Worm (Caenorhabditis elegans) whole organism, L2 larva: ENCODE measurements around the gene wdr-60.

Experiments
- C34F6.9 ChIP-seq: fragments of 150-350 bp; optimal IDR thresholded peaks from 2 replicates; lab custom pipeline; 2014; ENCODE audit warnings: missing biosample characterization, missing genetic modification characterization
- F13H6.1 ChIP-seq: sonication (generic microtip); optimal IDR thresholded peaks from 2 replicates; lab custom pipeline; 2016; ENCODE audit warnings: missing genetic modification characterization, missing compliant biosample characterization
- R02D3.7 ChIP-seq: fragments of 150-350 bp; optimal IDR thresholded peaks from 2 replicates; lab custom pipeline; 2014; ENCODE audit warnings: missing biosample characterization, missing genetic modification characterization
- Y55F3AM.14 ChIP-seq: fragments of 200-800 bp; sonication (Bioruptor generic); optimal IDR thresholded peaks from 2 replicates; lab custom pipeline; 2018; ENCODE audit warnings: mild to moderate bottlenecking, missing genetic modification characterization, missing compliant biosample characterization
- ZK546.5 ChIP-seq: sonication (generic microtip); optimal IDR thresholded peaks from 2 replicates; lab custom pipeline; 2017; ENCODE audit warnings: missing biosample characterization, missing genetic modification characterization
- alr-1 ChIP-seq: fragments of 150-350 bp; optimal IDR thresholded peaks from 2 replicates; lab custom pipeline; 2014; ENCODE audit warnings: missing biosample characterization, missing genetic modification characterization
- aly-2 ChIP-seq: fragments of 150-350 bp; optimal IDR thresholded peaks from 2 replicates; lab custom pipeline; 2014; ENCODE audit warnings: missing biosample characterization, missing genetic modification characterization
- ama-1 ChIP-seq: fragments of 150-350 bp; optimal IDR thresholded peaks from 2 replicates; lab custom pipeline; 2018; ENCODE audit warnings: inconsistent platforms
- blmp-1 ChIP-seq: sonication (generic microtip); optimal IDR thresholded peaks from 2 replicates; lab custom pipeline; 2017; ENCODE audit warnings: missing genetic modification characterization, mild to moderate bottlenecking, missing compliant biosample characterization, antibody characterized with exemption, moderate library complexity; ENCODE audit not compliant: insufficient read depth
- ceh-16 ChIP-seq: fragments of 150-350 bp; optimal IDR thresholded peaks from 2 replicates; lab custom pipeline; 2014; ENCODE audit warnings: missing biosample characterization, missing genetic modification characterization
- ceh-82 ChIP-seq: fragments of 150-350 bp; optimal IDR thresholded peaks from 2 replicates; lab custom pipeline; 2014; ENCODE audit warnings: missing biosample characterization, missing genetic modification characterization
- crh-2 ChIP-seq: sonication (generic microtip); optimal IDR thresholded peaks from 2 replicates; lab custom pipeline; 2017; ENCODE audit warnings: missing biosample characterization, missing genetic modification characterization
- dmd-4 ChIP-seq: sonication (generic microtip); optimal IDR thresholded peaks from 2 replicates; lab custom pipeline; 2017; ENCODE audit warnings: missing biosample characterization, missing genetic modification characterization
- egl-27 ChIP-seq: sonication (generic microtip); optimal IDR thresholded peaks from 3 replicates; lab custom pipeline; 2017; ENCODE audit warnings: missing biosample characterization, missing genetic modification reagents, missing genetic modification characterization
- elt-1 ChIP-seq: fragments of 150-350 bp; optimal IDR thresholded peaks from 2 replicates; lab custom pipeline; 2014; ENCODE audit warnings: missing biosample characterization, missing genetic modification characterization
- elt-3 ChIP-seq: sonication (generic microtip); optimal IDR thresholded peaks from 2 replicates; lab custom pipeline; 2017; ENCODE audit warnings: missing biosample characterization, missing genetic modification characterization
- fos-1 ChIP-seq: fragments of 150-350 bp; optimal IDR thresholded peaks from 2 replicates; lab custom pipeline; 2014; ENCODE audit warnings: missing biosample characterization, missing genetic modification characterization
- gmeb-1 ChIP-seq: fragments of 150-350 bp; optimal IDR thresholded peaks from 2 replicates; lab custom pipeline; 2014; ENCODE audit warnings: missing biosample characterization, missing genetic modification characterization
- lin-11 ChIP-seq: fragments of 150-350 bp; sonication (generic microtip); optimal IDR thresholded peaks from 2 replicates; lab custom pipeline; 2014; ENCODE audit warnings: missing biosample characterization, missing genetic modification characterization, inconsistent platforms, mixed read lengths
- lin-13 ChIP-seq: fragments of 150-350 bp; optimal IDR thresholded peaks from 2 replicates; lab custom pipeline; 2014; ENCODE audit warnings: missing biosample characterization, missing genetic modification reagents, missing genetic modification characterization
- lin-39 ChIP-seq: fragments of 150-350 bp; optimal IDR thresholded peaks from 2 replicates; lab custom pipeline; 2014; ENCODE audit warnings: missing biosample characterization, missing genetic modification reagents, missing genetic modification characterization
- lsy-2 ChIP-seq, 2 experiments: fragments of 150-350 bp in 1 of 2; sonication (generic microtip) in 1 of 2; optimal IDR thresholded peaks; 2 replicates each; lab custom pipeline; 2014 to 2017; ENCODE audit warnings: missing biosample characterization in 2 of 2, missing genetic modification characterization in 2 of 2
- mab-5 ChIP-seq: fragments of 150-350 bp; optimal IDR thresholded peaks from 2 replicates; lab custom pipeline; 2014; ENCODE audit warnings: missing biosample characterization, missing genetic modification characterization
- mbf-1 ChIP-seq: sonication (generic microtip); optimal IDR thresholded peaks from 2 replicates; lab custom pipeline; 2017; ENCODE audit warnings: missing biosample characterization, missing genetic modification characterization
- mdl-1 ChIP-seq, 2 experiments: fragments of 150-350 bp in 1 of 2; sonication (generic microtip) in 1 of 2; optimal IDR thresholded peaks; 2 replicates each; lab custom pipeline; 2017; ENCODE audit warnings: missing biosample characterization in 2 of 2, missing genetic modification characterization in 2 of 2
- nhr-12 ChIP-seq: fragments of 150-350 bp; optimal IDR thresholded peaks from 2 replicates; lab custom pipeline; 2014; ENCODE audit warnings: missing biosample characterization, missing genetic modification characterization
- nhr-21 ChIP-seq: fragments of 150-350 bp; optimal IDR thresholded peaks from 2 replicates; lab custom pipeline; 2014; ENCODE audit warnings: missing biosample characterization, missing genetic modification characterization
- nhr-23 ChIP-seq: fragments of 150-350 bp; optimal IDR thresholded peaks from 2 replicates; lab custom pipeline; 2014; ENCODE audit warnings: missing biosample characterization, missing genetic modification reagents, missing genetic modification characterization
- nhr-25 ChIP-seq: fragments of 150-350 bp; sonication (generic microtip); optimal IDR thresholded peaks from 3 replicates; lab custom pipeline; 2014; ENCODE audit warnings: missing biosample characterization, missing genetic modification characterization
- nhr-6 ChIP-seq: fragments of 150-350 bp; optimal IDR thresholded peaks from 2 replicates; lab custom pipeline; 2014; ENCODE audit warnings: missing biosample characterization, missing genetic modification characterization
- peb-1 ChIP-seq: fragments of 150-350 bp; optimal IDR thresholded peaks from 2 replicates; lab custom pipeline; 2014; ENCODE audit warnings: missing biosample characterization, missing genetic modification characterization
- sem-4 ChIP-seq: fragments of 150-350 bp; optimal IDR thresholded peaks from 2 replicates; lab custom pipeline; 2014; ENCODE audit warnings: missing biosample characterization, missing genetic modification reagents, missing genetic modification characterization
- skn-1 ChIP-seq: sonication (generic microtip); optimal IDR thresholded peaks from 2 replicates; lab custom pipeline; 2017; ENCODE audit warnings: missing biosample characterization, missing genetic modification characterization
- sma-3 ChIP-seq: sonication (generic microtip); optimal IDR thresholded peaks from 2 replicates; lab custom pipeline; 2016; ENCODE audit warnings: missing genetic modification reagents, missing genetic modification characterization, missing compliant biosample characterization
- sma-9 ChIP-seq, 2 experiments: fragments of 150-350 bp in 1 of 2; sonication (generic microtip) in 1 of 2; optimal IDR thresholded peaks; 2 replicates each; lab custom pipeline; 2014 to 2016; ENCODE audit warnings: missing genetic modification characterization in 2 of 2, mild to moderate bottlenecking in 1 of 2, missing biosample characterization in 1 of 2, missing compliant biosample characterization in 1 of 2, missing genetic modification reagents in 1 of 2, moderate library complexity in 1 of 2
- unc-55 ChIP-seq: fragments of 150-350 bp; sonication (generic microtip); optimal IDR thresholded peaks from 3 replicates; lab custom pipeline; 2014; ENCODE audit warnings: missing biosample characterization, missing genetic modification reagents, missing genetic modification characterization
- unc-62 ChIP-seq: fragments of 150-350 bp; optimal IDR thresholded peaks from 2 replicates; lab custom pipeline; 2014; ENCODE audit warnings: missing biosample characterization, missing genetic modification reagents, missing genetic modification characterization
- ztf-1 ChIP-seq: fragments of 200-800 bp; sonication (Bioruptor generic); conservative IDR thresholded peaks from 2 replicates; pipeline ENCODE4 v1.3.6; 2022; ENCODE audit warnings: missing genetic modification characterization, missing compliant biosample characterization
- ztf-4 ChIP-seq: fragments of 150-350 bp; optimal IDR thresholded peaks from 2 replicates; lab custom pipeline; 2014; ENCODE audit warnings: missing biosample characterization, missing genetic modification characterization

The wdr-60 gene

ce11 chrIII:5024393-5024964 lies 37.5 kb downstream of the wdr-60 start, which contains the start of gene pcf-11 (continued):
- TF ChIP-seq Y55F3AM.14 (GFP tag; lab: Kevin White, UChicago) (no peak), ceh-16 (no peak), ama-1 (lab: Kevin White, UChicago) (peak; percentile 83), ZK546.5 (tag; lab: Kevin White, UChicago) (no peak), egl-27 (tag; lab: Kevin White, UChicago) (no peak), ceh-82 (tag; lab: Kevin White, UChicago) (no peak), F13H6.1 (peak; percentile 48), lsy-2 (tag; optimal IDR thresholded peaks at IDR 0.05; lab: Kevin White, UChicago) (peak; percentile 43 to 63), peb-1 (tag; lab: Kevin White, UChicago) (no peak), lin-39 (tag; lab: Kevin White, UChicago) (no peak), ztf-4 (tag; lab: Kevin White, UChicago) (no peak), elt-1 (tag; lab: Kevin White, UChicago) (no peak), sma-9 (GFP tag; optimal IDR thresholded peaks at IDR 0.05; lab: Kevin White, UChicago) (peak; percentile 20), sma-9 (tag; optimal IDR thresholded peaks at IDR 0.05; lab: Kevin White, UChicago) (no peak), skn-1 (no peak), mab-5 (peak; percentile 31), lin-11 (tag; lab: Kevin White, UChicago) (peak; percentile 75), nhr-23 (tag; lab: Kevin White, UChicago) (no peak), sem-4 (tag; lab: Kevin White, UChicago) (peak; percentile 68), nhr-21 (tag; lab: Kevin White, UChicago) (no peak), R02D3.7 (tag; lab: Kevin White, UChicago) (no peak), mbf-1 (tag; lab: Kevin White, UChicago) (no peak), dmd-4 (tag; lab: Kevin White, UChicago) (no peak)

DNA sequence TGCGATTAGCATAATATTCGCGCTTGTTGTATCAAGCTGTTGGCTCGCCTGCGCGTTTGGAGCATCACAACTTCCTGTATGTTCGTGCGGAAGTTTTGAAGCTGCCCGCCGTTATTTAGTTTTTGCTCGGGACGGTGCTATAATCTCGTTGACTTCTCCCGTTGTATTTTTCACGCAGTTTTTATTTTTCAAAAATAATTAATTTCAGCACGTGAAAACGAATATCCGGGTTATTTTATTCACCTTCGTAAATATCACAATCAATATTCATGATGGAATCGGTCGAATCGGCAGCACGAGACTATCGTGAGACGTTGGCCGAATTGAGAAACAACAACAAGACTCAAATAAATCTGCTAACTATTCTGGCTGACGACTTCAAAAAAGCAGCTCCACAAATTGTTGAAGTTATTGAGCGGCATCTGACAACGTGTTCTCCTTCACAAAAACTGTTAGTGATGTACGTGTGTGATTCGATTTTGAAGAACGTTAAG lies 38.2 kb downstream of the wdr-60 start:
- peak in 1 of 2 experiments; percentile 60 for TF ChIP-seq lsy-2 (tag; optimal IDR thresholded peaks at IDR 0.05; lab: Kevin White, UChicago)
- no peak for TF ChIP-seq alr-1 (tag; lab: Kevin White, UChicago)
- TF ChIP-seq mbf-1 (tag; lab: Kevin White, UChicago), result no peak
- peak; percentile 79 for TF ChIP-seq ztf-4 (tag; lab: Kevin White, UChicago)
- peak; percentile 28 for TF ChIP-seq gmeb-1 (tag; lab: Kevin White, UChicago)
- no peak for TF ChIP-seq elt-3 (tag; lab: Kevin White, UChicago)
- TF ChIP-seq crh-2, result peak; percentile 26
- no peak for TF ChIP-seq skn-1
- TF ChIP-seq ama-1 (lab: Kevin White, UChicago), result peak; percentile 83
- TF ChIP-seq egl-27 (tag; lab: Kevin White, UChicago), result no peak
- TF ChIP-seq lin-13 (GFP tag; lab: Kevin White, UChicago), result peak; percentile 19
- TF ChIP-seq C34F6.9 (tag; lab: Kevin White, UChicago), result peak; percentile 25
- TF ChIP-seq Y55F3AM.14 (GFP tag; lab: Kevin White, UChicago), result peak; percentile 7
- TF ChIP-seq ztf-1 (GFP tag; lab: Robert Waterston, UW), result peak; percentile 93
- peak; percentile 7 for TF ChIP-seq F13H6.1
- peak; percentile 47 for TF ChIP-seq sem-4 (tag; lab: Kevin White, UChicago)
- peak; percentile 44 for TF ChIP-seq sma-3 (GFP tag; lab: Kevin White, UChicago)
- peak; percentile 2 for TF ChIP-seq nhr-21 (tag; lab: Kevin White, UChicago)
- TF ChIP-seq unc-55, result no peak

DNA sequence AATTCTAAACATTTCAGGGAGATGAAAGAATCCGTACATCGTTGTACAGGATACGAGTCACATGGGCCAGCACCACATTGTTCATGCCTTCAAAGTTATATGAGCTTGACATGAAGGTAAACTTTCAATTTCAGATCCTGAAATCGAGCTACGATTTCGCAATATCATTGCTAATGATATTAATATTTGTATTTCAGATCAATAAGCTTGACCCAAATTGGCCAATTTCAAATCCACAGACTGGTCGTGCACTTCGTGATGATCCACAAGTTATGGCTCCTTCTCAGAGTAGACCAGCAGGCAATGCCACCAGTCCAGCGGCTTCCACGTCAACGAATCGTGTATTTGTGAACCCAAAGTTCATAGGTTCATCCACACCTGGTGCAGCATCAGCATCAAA lies 39.4 kb downstream of the wdr-60 start:
- TF ChIP-seq C34F6.9 (tag; lab: Kevin White, UChicago), result no peak
- no peak for TF ChIP-seq lsy-2 (tag; optimal IDR thresholded peaks at IDR 0.05; lab: Kevin White, UChicago)
- TF ChIP-seq ztf-1 (GFP tag; lab: Robert Waterston, UW), result no peak
- TF ChIP-seq unc-62 (GFP tag; lab: Kevin White, UChicago), result no peak
- TF ChIP-seq lin-39 (tag; lab: Kevin White, UChicago), result no peak
- TF ChIP-seq fos-1 (tag; lab: Kevin White, UChicago), result no peak
- no peak for TF ChIP-seq blmp-1 (tag; lab: Kevin White, UChicago)
- TF ChIP-seq sem-4 (tag; lab: Kevin White, UChicago), result no peak

ce11 chrIII:5027219-5027618 lies 40.2 kb downstream of the wdr-60 start:
- no peak for TF ChIP-seq ZK546.5 (tag; lab: Kevin White, UChicago)
- TF ChIP-seq mdl-1 (tag; optimal IDR thresholded peaks at IDR 0.05; lab: Kevin White, UChicago), result no peak
- no peak for TF ChIP-seq nhr-6 (tag; lab: Kevin White, UChicago)
- no peak for TF ChIP-seq nhr-12 (tag; lab: Kevin White, UChicago)
- TF ChIP-seq fos-1 (tag; lab: Kevin White, UChicago), result no peak
- TF ChIP-seq lin-39 (tag; lab: Kevin White, UChicago), result no peak
- TF ChIP-seq aly-2 (tag; lab: Kevin White, UChicago), result no peak
- TF ChIP-seq nhr-25 (tag; lab: Kevin White, UChicago), result peak; percentile 14
- no peak for TF ChIP-seq lin-11 (tag; lab: Kevin White, UChicago)
